Fruit fly (Drosophila melanogaster) whole organism, prepupa: ENCODE measurements around the gene CG10383.

Experiments used
- CG11902 ChIP-seq: fragments of 200-800 bp; sonication (Bioruptor generic); optimal IDR thresholded peaks from 3 replicates; lab custom pipeline; 2016; ENCODE audit warnings: missing biosample characterization, missing genetic modification characterization
- CG32006 ChIP-seq: fragments of 200-800 bp; sonication (Bioruptor generic); optimal IDR thresholded peaks from 3 replicates; lab custom pipeline; 2017; ENCODE audit warnings: missing biosample characterization, mild to moderate bottlenecking, missing genetic modification characterization
- CG3919 ChIP-seq: fragments of 200-800 bp; sonication (Bioruptor generic); optimal IDR thresholded peaks from 3 replicates; lab custom pipeline; 2016; ENCODE audit warnings: missing biosample characterization, missing genetic modification characterization
- CG6808 ChIP-seq: fragments of 200-800 bp; sonication (Bioruptor generic); optimal IDR thresholded peaks from 3 replicates; lab custom pipeline; 2017; ENCODE audit warnings: missing biosample characterization, missing genetic modification characterization, mild to moderate bottlenecking, moderate library complexity, missing genetic modification reagents
- CG7368 ChIP-seq: fragments of 200-800 bp; sonication (Bioruptor generic); optimal IDR thresholded peaks from 3 replicates; lab custom pipeline; 2016; ENCODE audit warnings: missing biosample characterization, missing genetic modification characterization
- Gug ChIP-seq: fragments of 200-800 bp; sonication (Bioruptor generic); IDR thresholded peaks from 2 replicates; pipeline ENCODE4 v1.3.6; 2022; ENCODE audit warnings: missing biosample characterization, missing genetic modification characterization
- spab ChIP-seq: fragments of 200-800 bp; sonication (Bioruptor generic); optimal IDR thresholded peaks from 2 replicates; lab custom pipeline; 2017; ENCODE audit warnings: missing biosample characterization, mild to moderate bottlenecking, missing genetic modification characterization, missing genetic modification reagents
- topi ChIP-seq: fragments of 200-800 bp; sonication (Bioruptor generic); optimal IDR thresholded peaks from 3 replicates; lab custom pipeline; 2016; ENCODE audit warnings: missing biosample characterization, missing genetic modification characterization

DNA sequence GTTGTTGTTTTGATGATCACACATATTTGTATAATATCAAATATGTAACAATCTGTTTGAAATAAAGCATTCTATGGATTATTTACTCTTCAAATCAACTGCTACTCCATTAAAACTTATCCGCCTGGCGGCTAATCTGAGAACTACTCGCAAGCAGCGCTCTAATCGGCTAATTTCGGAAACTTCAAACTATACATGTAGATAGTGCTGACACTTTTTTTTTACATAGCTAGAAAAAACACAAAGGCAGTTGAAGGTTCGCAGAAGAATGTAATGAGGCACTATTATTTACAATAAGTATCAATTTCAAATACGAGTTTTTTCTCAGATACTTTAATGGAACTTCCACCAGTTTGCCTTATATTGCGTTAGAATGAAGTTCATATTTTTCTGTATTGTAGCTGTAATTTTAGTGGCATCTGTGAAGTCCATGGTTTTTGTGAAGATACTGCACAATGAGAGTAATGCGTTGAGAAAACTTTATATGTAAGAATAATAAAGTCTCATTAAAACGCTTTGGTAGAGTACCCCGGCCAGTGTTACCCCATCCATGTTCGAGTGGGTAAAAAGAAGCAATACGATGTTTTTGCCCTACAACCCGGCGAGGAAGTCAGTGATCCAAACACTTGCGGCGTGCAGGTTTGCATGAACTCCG lies 29.3 kb downstream of the CG10383 start:
- no peak for TF ChIP-seq CG6808 (GFP tag; lab: Kevin White, UChicago)
- TF ChIP-seq CG3919 (GFP tag; lab: Kevin White, UChicago) = peak; percentile 67
- no peak for TF ChIP-seq Gug (GFP tag; lab: Robert Waterston, UW)
- no peak for TF ChIP-seq CG11902
- no peak for TF ChIP-seq CG7368 (GFP tag; lab: Kevin White, UChicago)
- no peak for TF ChIP-seq spab (GFP tag; lab: Kevin White, UChicago)
- TF ChIP-seq CG32006 (GFP tag; lab: Kevin White, UChicago) = no peak
- TF ChIP-seq topi (GFP tag; lab: Kevin White, UChicago) = no peak
